Fruit fly (Drosophila melanogaster) whole organism, embryonic: ENCODE measurements around the gene Trf4-2.

Source experiments
- CG3163 ChIP-seq: fragments of 200-800 bp; sonication (Bioruptor generic); optimal IDR thresholded peaks from 3 replicates; lab custom pipeline; 2016; ENCODE audit warnings: missing biosample characterization, missing genetic modification characterization
- CG3726 ChIP-seq: fragments of 200-800 bp; sonication (Bioruptor generic); IDR thresholded peaks from 3 replicates; pipeline ENCODE4, ENCODE4 v1.3.6; 2022; ENCODE audit warnings: missing biosample characterization, missing genetic modification characterization
- CoRest ChIP-seq: fragments of 200-800 bp; sonication (Bioruptor generic); optimal IDR thresholded peaks from 3 replicates; lab custom pipeline; 2018; ENCODE audit warnings: missing biosample characterization, mild to moderate bottlenecking, missing genetic modification characterization, moderate library complexity
- Dfd ChIP-seq, 2 experiments: fragments of >200 bp; optimal IDR thresholded peaks; 2 replicates each; lab custom pipeline; 2017; ENCODE audit warnings: missing biosample characterization in 2 of 2, missing genetic modification characterization in 2 of 2
- Hey ChIP-seq: fragments of 200-800 bp; sonication (Bioruptor generic); optimal IDR thresholded peaks from 3 replicates; lab custom pipeline; 2018; ENCODE audit warnings: missing biosample characterization, mild to moderate bottlenecking, missing genetic modification characterization
- Hr39 ChIP-seq: fragments of >200 bp; optimal IDR thresholded peaks from 2 replicates; lab custom pipeline; 2017
- ac ChIP-seq: fragments of 200-800 bp; sonication (Bioruptor generic); optimal IDR thresholded peaks from 3 replicates; lab custom pipeline; 2017; ENCODE audit warnings: missing biosample characterization, mild to moderate bottlenecking, missing genetic modification characterization
- dysf ChIP-seq: fragments of 200-800 bp; sonication (Bioruptor generic); IDR thresholded peaks from 3 replicates; pipeline ENCODE4 v1.3.6; 2022; ENCODE audit warnings: missing biosample characterization, missing genetic modification characterization
- ems ChIP-seq: fragments of 200-800 bp; sonication (Bioruptor generic); optimal IDR thresholded peaks from 3 replicates; lab custom pipeline; 2016; ENCODE audit warnings: missing biosample characterization, missing genetic modification characterization
- fru ChIP-seq: fragments of >200 bp; optimal IDR thresholded peaks from 2 replicates; lab custom pipeline; 2017
- prd ChIP-seq, 3 experiments: fragments of >200 bp in 2 of 3; fragments of 200-800 bp in 1 of 3; sonication (Bioruptor generic) in 1 of 3; optimal IDR thresholded peaks in 2 of 3; IDR thresholded peaks in 1 of 3; 2 replicates in 2 of 3; 3 replicates in 1 of 3; pipeline versions ENCODE4 v1.3.6 to Lab custom; 2017 to 2022; ENCODE audit warnings: missing biosample characterization in 1 of 3, missing genetic modification characterization in 1 of 3
- shn ChIP-seq: fragments of 200-800 bp; sonication (Bioruptor generic); optimal IDR thresholded peaks from 3 replicates; lab custom pipeline; 2016; ENCODE audit warnings: missing biosample characterization, missing genetic modification characterization

DNA sequence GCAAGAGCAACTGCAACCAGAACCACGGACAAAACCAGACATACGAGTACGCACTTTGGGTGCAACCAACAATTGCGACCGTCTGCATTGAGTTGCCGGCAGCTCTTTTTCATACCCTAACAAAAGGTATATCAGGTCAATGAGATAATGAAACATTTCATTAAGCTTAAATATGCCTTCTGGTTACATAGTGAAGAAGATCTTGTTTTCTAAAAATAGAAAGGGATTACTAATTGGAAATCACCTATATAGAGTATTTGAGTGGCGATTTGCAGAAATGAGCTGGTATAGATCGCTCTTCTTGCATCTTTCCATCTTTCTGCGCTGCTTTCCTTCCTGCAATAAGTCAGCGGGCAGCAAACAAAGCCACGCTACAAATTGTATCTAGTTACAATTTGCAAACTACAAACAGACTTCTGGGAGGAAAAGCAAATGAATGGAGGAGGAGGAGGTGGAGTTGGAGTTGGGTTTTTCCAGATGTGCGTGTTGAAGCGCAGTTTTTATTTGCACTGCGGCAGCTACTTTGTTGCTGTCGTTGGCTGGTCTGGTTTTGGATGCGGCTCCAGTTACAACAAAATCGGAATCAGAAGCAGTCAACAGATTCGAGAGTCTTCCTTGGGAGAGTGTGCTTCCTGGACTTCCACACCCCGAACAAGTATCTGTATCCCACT is 49.9 kb downstream of the Trf4-2 start:
- TF ChIP-seq ems (no peak), fru (lab: Kevin White, UChicago) (no peak), prd (optimal IDR thresholded peaks at IDR 0.05; lab: Kevin White, UChicago) (no peak), prd (GFP tag; IDR thresholded peaks at IDR 0.05; lab: Robert Waterston, UW) (no peak), CG3163 (GFP tag; lab: Kevin White, UChicago) (no peak), ac (GFP tag; lab: Kevin White, UChicago) (no peak), CG3726 (GFP tag; lab: Robert Waterston, UW) (no peak), Hey (tag; lab: Kevin White, UChicago) (no peak), CoRest (no peak), shn (no peak), Hr39 (lab: Kevin White, UChicago) (no peak), dysf (GFP tag; lab: Robert Waterston, UW) (no peak), Dfd (GFP tag; optimal IDR thresholded peaks at IDR 0.05; lab: Kevin White, UChicago) (no peak)
